Worm (Caenorhabditis elegans): Measurements from ENCODE around the gene rgs-5.

DNA sequence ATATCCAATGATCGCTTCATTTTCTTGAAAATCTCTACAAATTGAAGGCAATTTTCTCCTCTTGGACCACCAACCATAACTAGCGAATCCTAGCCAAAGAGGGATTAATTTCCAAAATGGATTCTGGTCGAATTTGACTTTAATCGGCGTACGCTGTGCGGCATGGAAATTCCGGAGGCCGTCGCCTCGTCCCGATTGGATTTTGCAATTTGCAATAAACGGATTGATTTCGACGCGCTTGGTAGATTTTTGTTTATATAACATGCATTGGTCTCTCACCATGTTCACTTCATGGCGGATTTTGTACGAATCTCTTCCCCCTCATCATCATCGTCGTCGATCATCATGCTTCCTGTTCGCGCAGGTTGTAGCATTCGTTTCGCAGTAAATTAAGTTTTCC, 32.6 kb upstream of the rgs-5 start:
- TF ChIP-seq hlh-12 (tag; optimal IDR thresholded peaks at IDR 0.05) (no peak), ets-4 (GFP tag; optimal IDR thresholded peaks at IDR 0.05) (no peak), ccch-3 (GFP tag; optimal IDR thresholded peaks at IDR 0.05) (no peak), rcor-1 (GFP tag; IDR thresholded peaks at IDR 0.05) (no peak), attf-5 (GFP tag; optimal IDR thresholded peaks at IDR 0.05) (no peak), snpc-4 (GFP tag; optimal IDR thresholded peaks at IDR 0.05) (no peak), snpc-4 (tag; optimal IDR thresholded peaks at IDR 0.05) (no peak), unc-62 (GFP tag; optimal IDR thresholded peaks at IDR 0.05) (no peak), madf-3 (GFP tag; IDR thresholded peaks at IDR 0.05) (no peak), ama-1 (optimal IDR thresholded peaks at IDR 0.05) (no peak), ama-1 (GFP tag; optimal IDR thresholded peaks at IDR 0.05) (no peak), snpc-3.4 (tag; optimal IDR thresholded peaks at IDR 0.05) (no peak), him-1 (tag; optimal IDR thresholded peaks at IDR 0.05) (no peak), unc-130 (GFP tag; optimal IDR thresholded peaks at IDR 0.05) (no peak)
